Worm (Caenorhabditis elegans) whole organism, mixed stage, embryonic: Measurements from ENCODE around the gene pgph-2.

Experiments used
- M03D4.4 ChIP-seq: sonication (generic microtip); optimal IDR thresholded peaks from 2 replicates; lab custom pipeline; 2017; ENCODE audit warnings: mild to moderate bottlenecking, missing genetic modification characterization, missing compliant biosample characterization
- bed-3 ChIP-seq: fragments of 200-800 bp; sonication (Bioruptor generic); optimal IDR thresholded peaks from 3 replicates; lab custom pipeline; 2018; ENCODE audit warnings: mild to moderate bottlenecking, missing genetic modification characterization, moderate library complexity, missing compliant biosample characterization
- blmp-1 ChIP-seq: fragments of 150-350 bp; optimal IDR thresholded peaks from 2 replicates; lab custom pipeline; 2014; ENCODE audit warnings: missing biosample characterization, missing genetic modification characterization
- ceh-39 ChIP-seq: fragments of 150-350 bp; optimal IDR thresholded peaks from 2 replicates; lab custom pipeline; 2014; ENCODE audit warnings: missing biosample characterization, missing genetic modification characterization
- drap-1 ChIP-seq: fragments of 200-800 bp; sonication (Bioruptor generic); optimal IDR thresholded peaks from 3 replicates; lab custom pipeline; 2018; ENCODE audit warnings: mild to moderate bottlenecking, missing genetic modification characterization, missing compliant biosample characterization
- elt-1 ChIP-seq: sonication (generic microtip); optimal IDR thresholded peaks from 2 replicates; lab custom pipeline; 2017; ENCODE audit warnings: missing genetic modification characterization, mild to moderate bottlenecking, missing compliant biosample characterization, antibody characterized with exemption, moderate library complexity, borderline replicate concordance; ENCODE audit not compliant: insufficient read depth
- lin-13 ChIP-seq: fragments of 150-350 bp; optimal IDR thresholded peaks from 2 replicates; lab custom pipeline; 2014; ENCODE audit warnings: missing biosample characterization, missing genetic modification characterization
- lin-32 ChIP-seq: fragments of 200-800 bp; sonication (Bioruptor generic); optimal IDR thresholded peaks from 2 replicates; lab custom pipeline; 2018; ENCODE audit warnings: mild to moderate bottlenecking, missing genetic modification characterization, missing compliant biosample characterization
- mep-1 ChIP-seq: fragments of 150-350 bp; optimal IDR thresholded peaks from 2 replicates; lab custom pipeline; 2017; ENCODE audit warnings: missing biosample characterization, missing genetic modification reagents, missing genetic modification characterization, inconsistent platforms
- nhr-12 ChIP-seq: fragments of 150-350 bp; optimal IDR thresholded peaks from 2 replicates; lab custom pipeline; 2014; ENCODE audit warnings: missing biosample characterization, missing genetic modification characterization
- nhr-237 ChIP-seq: fragments of 150-350 bp; optimal IDR thresholded peaks from 2 replicates; lab custom pipeline; 2014; ENCODE audit warnings: missing biosample characterization, missing genetic modification characterization
- nhr-28 ChIP-seq: fragments of 150-350 bp; optimal IDR thresholded peaks from 2 replicates; lab custom pipeline; 2014; ENCODE audit warnings: missing biosample characterization, missing genetic modification characterization
- nhr-76 ChIP-seq: sonication (generic microtip); optimal IDR thresholded peaks from 2 replicates; lab custom pipeline; 2017; ENCODE audit warnings: missing biosample characterization, missing genetic modification characterization
- pha-4 ChIP-seq: fragments of 150-350 bp; optimal IDR thresholded peaks from 2 replicates; lab custom pipeline; 2018; ENCODE audit warnings: missing biosample characterization, missing genetic modification reagents, missing genetic modification characterization
- snpc-4 ChIP-seq: fragments of 150-350 bp; optimal IDR thresholded peaks from 2 replicates; lab custom pipeline; 2014; ENCODE audit warnings: missing biosample characterization, missing genetic modification characterization
- unc-39 ChIP-seq: fragments of 150-350 bp; optimal IDR thresholded peaks from 2 replicates; lab custom pipeline; 2014; ENCODE audit warnings: missing biosample characterization, missing genetic modification characterization
- unc-62 ChIP-seq: fragments of 150-350 bp; optimal IDR thresholded peaks from 2 replicates; lab custom pipeline; 2014; ENCODE audit warnings: missing biosample characterization, missing genetic modification reagents, missing genetic modification characterization
- ztf-11 ChIP-seq: fragments of 150-350 bp; optimal IDR thresholded peaks from 2 replicates; lab custom pipeline; 2014; ENCODE audit warnings: missing biosample characterization, missing genetic modification characterization

Gene pgph-2

DNA sequence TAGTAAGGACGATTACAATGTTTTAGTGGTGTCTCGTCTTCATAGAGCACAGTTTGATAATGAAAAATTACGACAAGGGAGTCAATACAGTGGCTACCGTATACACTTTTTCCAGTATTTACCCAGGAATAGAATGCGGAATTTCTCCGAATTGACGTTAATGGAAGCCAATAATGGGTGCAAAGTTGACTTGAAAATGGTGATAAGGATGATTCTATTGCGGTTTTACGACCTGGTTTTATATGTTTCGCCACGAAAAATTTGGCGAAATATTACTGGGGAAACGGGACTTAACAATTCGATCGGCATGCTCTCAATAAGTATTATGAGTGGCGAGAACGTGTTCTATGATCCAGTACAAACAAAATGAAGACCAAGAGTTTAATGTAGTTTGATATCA is 55.0 kb downstream of the pgph-2 start:
- TF ChIP-seq nhr-12 (tag; lab: Kevin White, UChicago), result no peak
- TF ChIP-seq M03D4.4 (tag; lab: Kevin White, UChicago), result no peak
- no peak for TF ChIP-seq lin-32
- TF ChIP-seq bed-3, result no peak
- TF ChIP-seq pha-4, result no peak
- no peak for TF ChIP-seq unc-62 (GFP tag; lab: Kevin White, UChicago)
- TF ChIP-seq mep-1 (tag; lab: Kevin White, UChicago), result no peak
- no peak for TF ChIP-seq drap-1 (GFP tag; lab: Kevin White, UChicago)
- TF ChIP-seq elt-1 (tag; lab: Kevin White, UChicago), result no peak
- TF ChIP-seq lin-13 (tag; lab: Kevin White, UChicago), result no peak

DNA sequence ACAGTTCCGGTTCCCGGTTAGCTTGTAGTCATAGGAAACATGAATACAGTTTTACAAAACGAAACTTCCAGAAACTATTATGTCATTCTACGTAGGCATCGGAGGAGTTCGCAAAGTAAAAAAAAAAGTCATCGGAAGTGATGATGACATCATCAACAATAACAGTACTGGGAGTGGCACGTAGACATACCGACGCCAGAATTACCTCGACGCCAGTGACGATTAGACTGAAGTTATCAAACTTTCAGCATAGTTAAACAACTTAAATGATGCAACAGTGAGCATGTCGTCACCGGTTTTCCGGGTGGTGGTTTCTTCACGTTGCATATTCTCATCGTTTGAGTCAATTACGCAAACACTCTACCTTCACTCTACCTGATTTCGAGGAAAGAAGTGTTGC is 55.5 kb downstream of the pgph-2 start:
- TF ChIP-seq nhr-28 (tag; lab: Kevin White, UChicago), result no peak
- TF ChIP-seq lin-32, result no peak
- no peak for TF ChIP-seq snpc-4 (tag; lab: Kevin White, UChicago)
- no peak for TF ChIP-seq lin-13 (tag; lab: Kevin White, UChicago)
- no peak for TF ChIP-seq nhr-76 (tag; lab: Kevin White, UChicago)
- no peak for TF ChIP-seq nhr-237 (tag; lab: Kevin White, UChicago)
- no peak for TF ChIP-seq blmp-1
- TF ChIP-seq unc-39 (tag; lab: Kevin White, UChicago), result no peak
- no peak for TF ChIP-seq M03D4.4 (tag; lab: Kevin White, UChicago)
- no peak for TF ChIP-seq ztf-11 (tag; lab: Kevin White, UChicago)
- TF ChIP-seq ceh-39 (tag; lab: Kevin White, UChicago), result no peak
- TF ChIP-seq, all 35 proteins: peak for 0
